Fruit fly (Drosophila melanogaster): Measurements from ENCODE around the gene Set.
A peak's percentile ranks its signal among the peaks of the same experiment; 100 is the strongest.

The Set gene

dm6 chr3R:15275158-15275623, 11.8 kb downstream of the Set start, which contains the start of the genes Cp190 and CG4338 (continued):
- peak; percentile 73; the same call in 1 of the 2 replicates for TF ChIP-seq ato (GFP tag; IDR thresholded peaks at IDR 0.05; ENCODE audit: partially characterized antibody)
- peak; percentile 96 for TF ChIP-seq CG3726 (GFP tag; IDR thresholded peaks at IDR 0.05)
- TF ChIP-seq p53 (GFP tag; optimal IDR thresholded peaks at IDR 0.05): peak; percentile 55
- peak; percentile 93 for TF ChIP-seq Bteb2 (GFP tag; optimal IDR thresholded peaks at IDR 0.05)
- TF ChIP-seq knrl (GFP tag; IDR thresholded peaks at IDR 0.05; ENCODE audit: partially characterized antibody): peak; percentile 81
- peak; percentile 93 for TF ChIP-seq mam (GFP tag; optimal IDR thresholded peaks at IDR 0.05)
- TF ChIP-seq row (GFP tag; IDR thresholded peaks at IDR 0.05): peak; percentile 98
- TF ChIP-seq CG31441 (GFP tag; IDR thresholded peaks at IDR 0.05): peak; percentile 99
- peak; percentile 94 for TF ChIP-seq Mrtf (GFP tag; IDR thresholded peaks at IDR 0.05)
- peak; percentile 91 for TF ChIP-seq psq (GFP tag; optimal IDR thresholded peaks at IDR 0.05)
- TF ChIP-seq Med (GFP tag): peak; percentile 98
- peak; percentile 98 for TF ChIP-seq CG3847 (GFP tag; IDR thresholded peaks at IDR 0.05)
- peak; percentile 87 for TF ChIP-seq CG7786 (GFP tag; optimal IDR thresholded peaks at IDR 0.05)
- TF ChIP-seq CG14667 (GFP tag; IDR thresholded peaks at IDR 0.05): peak; percentile 93
- TF ChIP-seq stc (GFP tag; IDR thresholded peaks at IDR 0.05): peak; percentile 96
- TF ChIP-seq Deaf1 (tag; optimal IDR thresholded peaks at IDR 0.05): peak; percentile 88
- TF ChIP-seq al (GFP tag; IDR thresholded peaks at IDR 0.05): peak; percentile 96
- TF ChIP-seq bab2 (GFP tag; optimal IDR thresholded peaks at IDR 0.05): peak; percentile 93
- TF ChIP-seq nmo (GFP tag; optimal IDR thresholded peaks at IDR 0.05): peak; percentile 99
- TF ChIP-seq corto (GFP tag; optimal IDR thresholded peaks at IDR 0.05): no peak
- peak in 1 of 2 experiments; percentile 85 for TF ChIP-seq insv (GFP tag; optimal IDR thresholded peaks at IDR 0.05)
- TF ChIP-seq hth (optimal IDR thresholded peaks at IDR 0.05): no peak
- peak; percentile 58 for TF ChIP-seq ash1 (GFP tag; optimal IDR thresholded peaks at IDR 0.05)
- peak; percentile 80 for TF ChIP-seq CG13287 (GFP tag; IDR thresholded peaks at IDR 0.05; ENCODE audit: partially characterized antibody)
- peak; percentile 94 for TF ChIP-seq Vsx1 (GFP tag; optimal IDR thresholded peaks at IDR 0.05)
- peak; percentile 73 for TF ChIP-seq da (GFP tag; optimal IDR thresholded peaks at IDR 0.05)
- TF ChIP-seq phol (tag; optimal IDR thresholded peaks at IDR 0.05): peak; percentile 100
- TF ChIP-seq MESR4 (GFP tag; optimal IDR thresholded peaks at IDR 0.05): peak; percentile 61
- TF ChIP-seq Hr51 (GFP tag; optimal IDR thresholded peaks at IDR 0.05): peak; percentile 94 to 98
- no peak for TF ChIP-seq fru (optimal IDR thresholded peaks at IDR 0.05)
- TF ChIP-seq CG12071 (GFP tag; optimal IDR thresholded peaks at IDR 0.05): peak; percentile 93
- peak; percentile 83 to 87 for TF ChIP-seq tll (GFP tag; optimal IDR thresholded peaks at IDR 0.05)
- TF ChIP-seq chinmo (GFP tag; IDR thresholded peaks at IDR 0.05; ENCODE audit: partially characterized antibody): 0 out of 4 replicates have a peak, but pooled peaks have one; percentile 68
- TF ChIP-seq CG15073 (GFP tag; optimal IDR thresholded peaks at IDR 0.05): peak; percentile 78
- TF ChIP-seq BtbVII (GFP tag; optimal IDR thresholded peaks at IDR 0.05): peak; percentile 97
- TF ChIP-seq CG5953 (GFP tag; IDR thresholded peaks at IDR 0.05): peak; percentile 89
- peak; percentile 98 for TF ChIP-seq Max (GFP tag; optimal IDR thresholded peaks at IDR 0.05)
- peak; percentile 90 for TF ChIP-seq CG6175 (GFP tag; IDR thresholded peaks at IDR 0.05)
- peak; percentile 99 for TF ChIP-seq CG13775 (GFP tag; optimal IDR thresholded peaks at IDR 0.05)
- TF ChIP-seq CG17186 (GFP tag; optimal IDR thresholded peaks at IDR 0.05): peak; percentile 91
- peak; percentile 98 for TF ChIP-seq CG7556 (GFP tag; optimal IDR thresholded peaks at IDR 0.05)
- TF ChIP-seq grn (GFP tag; optimal IDR thresholded peaks at IDR 0.05): no peak
- peak; percentile 79 for TF ChIP-seq Myb (GFP tag; optimal IDR thresholded peaks at IDR 0.05)
- peak; percentile 91 for TF ChIP-seq tup (GFP tag; optimal IDR thresholded peaks at IDR 0.05)
- peak; percentile 80 for TF ChIP-seq CG7928 (GFP tag; optimal IDR thresholded peaks at IDR 0.05)
- peak; percentile 10 for TF ChIP-seq cg (GFP tag; optimal IDR thresholded peaks at IDR 0.05)
- TF ChIP-seq Nf-YB (GFP tag; optimal IDR thresholded peaks at IDR 0.05): peak; percentile 89
- TF ChIP-seq pzg (GFP tag; optimal IDR thresholded peaks at IDR 0.05): peak; percentile 78
- TF ChIP-seq bigmax (GFP tag; optimal IDR thresholded peaks at IDR 0.05): peak; percentile 72
- TF ChIP-seq nerfin-2 (GFP tag; IDR thresholded peaks at IDR 0.05; ENCODE audit: partially characterized antibody): peak; percentile 53; the same call in 1 of the 2 replicates

Data from whole organism, embryonic.